Worm (Caenorhabditis elegans): ENCODE measurements around the gene nhr-116.

DNA sequence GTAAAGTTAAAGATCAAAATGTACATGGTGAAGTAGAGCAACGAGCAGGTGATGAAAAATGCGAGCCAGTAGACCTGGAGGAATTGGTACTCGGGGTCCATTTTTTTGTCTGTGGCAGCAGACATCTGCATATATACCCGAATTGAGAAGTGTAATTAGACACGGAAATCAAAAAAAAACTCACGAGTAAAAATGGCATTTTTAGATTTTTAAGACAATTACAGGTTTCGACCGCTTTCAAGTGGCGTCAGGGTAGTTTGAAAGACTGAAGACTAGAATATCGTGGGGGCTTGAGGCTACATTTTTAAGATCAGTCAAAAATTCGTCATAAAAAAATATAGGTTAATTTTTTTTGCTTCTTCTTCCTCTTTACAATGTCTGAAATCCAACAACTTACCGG lies 9.3 kb upstream of the nhr-116 start, which contains the start of gene srd-68:
- TF ChIP-seq hmg-1.1 (GFP tag; IDR thresholded peaks at IDR 0.05) (no peak), unc-62 (GFP tag; optimal IDR thresholded peaks at IDR 0.05 in 1 of 2) (no peak), unc-62 (tag; optimal IDR thresholded peaks at IDR 0.05) (no peak), nhr-237 (tag; optimal IDR thresholded peaks at IDR 0.05) (no peak), ceh-20 (GFP tag; IDR thresholded peaks at IDR 0.05) (no peak), ztf-7 (tag; optimal IDR thresholded peaks at IDR 0.05) (no peak), arid-1 (GFP tag; conservative IDR thresholded peaks at IDR 0.05) (no peak), R02D3.7 (tag; optimal IDR thresholded peaks at IDR 0.05) (no peak), nhr-76 (tag; optimal IDR thresholded peaks at IDR 0.05) (no peak), daf-19 (GFP tag; conservative IDR thresholded peaks at IDR 0.05) (no peak)

Measured in whole organism, L4 larva.